Worm (Caenorhabditis elegans): ENCODE results near the gene cpg-24.
A peak's percentile ranks its signal among the peaks of the same experiment; 100 is the strongest.

- TF ChIP-seq ama-1 (optimal IDR thresholded peaks at IDR 0.05) (peak; percentile 79), zag-1 (tag; optimal IDR thresholded peaks at IDR 0.05) (peak; percentile 96), nhr-21 (tag; optimal IDR thresholded peaks at IDR 0.05) (peak; percentile 94), nhr-10 (tag; optimal IDR thresholded peaks at IDR 0.05) (peak; percentile 52), R02D3.7 (tag; optimal IDR thresholded peaks at IDR 0.05) (peak; percentile 41), sma-3 (GFP tag; optimal IDR thresholded peaks at IDR 0.05) (peak; percentile 99), ceh-82 (tag; optimal IDR thresholded peaks at IDR 0.05) (peak; percentile 90), nhr-6 (tag; optimal IDR thresholded peaks at IDR 0.05) (peak; percentile 90), nhr-11 (tag; optimal IDR thresholded peaks at IDR 0.05) (peak; percentile 58), unc-39 (tag; optimal IDR thresholded peaks at IDR 0.05) (peak; percentile 58), snpc-4 (tag; optimal IDR thresholded peaks at IDR 0.05) (peak; percentile 89)
Observed at ce11 chrIV:1659045-1659741, 27.4 kb downstream of the cpg-24 start, which contains the start of gene rps-28.
